Worm (Caenorhabditis elegans) whole organism, L4 larva: Measurements from ENCODE around the gene C05E4.7.

Experiments used
- R02D3.7 ChIP-seq: fragments of 150-350 bp; sonication (generic microtip); optimal IDR thresholded peaks from 3 replicates; lab custom pipeline; 2014; ENCODE audit warnings: missing biosample characterization, missing genetic modification characterization
- Y105C5A.15 ChIP-seq: fragments of 200-800 bp; sonication (Bioruptor generic); IDR thresholded peaks from 2 replicates; pipeline ENCODE4 v1.3.6; 2022; ENCODE audit warnings: missing genetic modification characterization, missing compliant biosample characterization
- aha-1 ChIP-seq: fragments of 150-350 bp; peaks from one replicate; lab custom pipeline; 2014; ENCODE audit warnings: missing biosample characterization, missing genetic modification characterization
- fkh-10 ChIP-seq: fragments of 150-350 bp; optimal IDR thresholded peaks from 2 replicates; lab custom pipeline; 2014; ENCODE audit warnings: missing biosample characterization, missing genetic modification reagents, missing genetic modification characterization
- lin-39 ChIP-seq: fragments of 150-350 bp; optimal IDR thresholded peaks from 2 replicates; lab custom pipeline; 2014; ENCODE audit warnings: missing biosample characterization, missing genetic modification reagents, missing genetic modification characterization
- nhr-77 ChIP-seq: fragments of 150-350 bp; optimal IDR thresholded peaks from 2 replicates; lab custom pipeline; 2014; ENCODE audit warnings: missing biosample characterization, missing genetic modification characterization
- pha-4 ChIP-seq, 2 experiments: fragments of 150-350 bp in 1 of 2; fragments of 200-800 bp in 1 of 2; sonication (Bioruptor generic) in 1 of 2; IDR thresholded peaks in 1 of 2; optimal IDR thresholded peaks in 1 of 2; 2 replicates each; pipeline versions ENCODE4 v1.3.6 to Lab custom; 2014 to 2022; ENCODE audit warnings: missing genetic modification characterization in 2 of 2, missing genetic modification reagents in 2 of 2, missing biosample characterization in 1 of 2, missing compliant biosample characterization in 1 of 2
- snpc-4 ChIP-seq: fragments of 150-350 bp; optimal IDR thresholded peaks from 2 replicates; lab custom pipeline; 2014; ENCODE audit warnings: missing biosample characterization, missing genetic modification characterization

ce11 chrV:748044-748443 lies 6.1 kb downstream of the C05E4.7 start, which contains the start of gene sri-4:
- no peak for TF ChIP-seq aha-1 (tag; lab: Kevin White, UChicago)
- TF ChIP-seq fkh-10 (GFP tag; lab: Kevin White, UChicago) = no peak
- TF ChIP-seq nhr-77 = no peak
- no peak for TF ChIP-seq lin-39
- no peak for TF ChIP-seq Y105C5A.15
- no peak for TF ChIP-seq R02D3.7 (tag; lab: Kevin White, UChicago)
- no peak for TF ChIP-seq snpc-4 (tag; lab: Kevin White, UChicago)
- TF ChIP-seq pha-4 (GFP tag; IDR thresholded peaks at IDR 0.05; lab: Robert Waterston, UW) = no peak
- no peak for TF ChIP-seq pha-4 (tag; optimal IDR thresholded peaks at IDR 0.05; lab: Kevin White, UChicago)
